Worm (Caenorhabditis elegans) whole organism, late embryonic: Measurements from ENCODE around the gene moc-2.
A peak's percentile ranks its signal among the peaks of the same experiment; 100 is the strongest.

ENCODE experiments used
- K09A11.1 ChIP-seq: sonication (generic microtip); optimal IDR thresholded peaks from 2 replicates; lab custom pipeline; 2017; ENCODE audit warnings: antibody characterized with exemption, mild to moderate bottlenecking, missing genetic modification characterization, missing compliant biosample characterization; ENCODE audit not compliant: insufficient read depth
- T23F11.4 ChIP-seq: fragments of 200-800 bp; sonication (Bioruptor generic); optimal IDR thresholded peaks from 2 replicates; lab custom pipeline; 2018; ENCODE audit warnings: mild to moderate bottlenecking, missing genetic modification characterization, missing compliant biosample characterization
- ahr-1 ChIP-seq: sonication (generic microtip); optimal IDR thresholded peaks from 2 replicates; lab custom pipeline; 2016; ENCODE audit warnings: missing genetic modification characterization, missing compliant biosample characterization
- ama-1 ChIP-seq: fragments of 150-350 bp; optimal IDR thresholded peaks from 2 replicates; lab custom pipeline; 2014
- ceh-2 ChIP-seq: sonication (generic microtip); optimal IDR thresholded peaks from 2 replicates; lab custom pipeline; 2016; ENCODE audit warnings: missing genotype, missing genetic modification characterization, missing compliant biosample characterization
- ceh-22 ChIP-seq: sonication (generic microtip); optimal IDR thresholded peaks from 2 replicates; lab custom pipeline; 2017; ENCODE audit warnings: missing biosample characterization, missing genetic modification characterization
- ceh-24 ChIP-seq: sonication (generic microtip); optimal IDR thresholded peaks from 2 replicates; lab custom pipeline; 2016; ENCODE audit warnings: mild to moderate bottlenecking, missing genetic modification characterization, missing compliant biosample characterization
- ceh-30 ChIP-seq: fragments of 150-350 bp; optimal IDR thresholded peaks from 2 replicates; lab custom pipeline; 2014; ENCODE audit warnings: missing biosample characterization, missing genetic modification characterization
- ceh-31 ChIP-seq: sonication (generic microtip); optimal IDR thresholded peaks from 2 replicates; lab custom pipeline; 2016; ENCODE audit warnings: missing genetic modification characterization, missing compliant biosample characterization
- ceh-45 ChIP-seq: fragments of 200-800 bp; sonication (Bioruptor generic); IDR thresholded peaks from 2 replicates; pipeline ENCODE4 v1.3.6; 2022; ENCODE audit warnings: missing genetic modification reagents, missing genetic modification characterization, missing compliant biosample characterization
- ceh-6 ChIP-seq: fragments of 200-800 bp; sonication (Bioruptor generic); optimal IDR thresholded peaks from 2 replicates; lab custom pipeline; 2018; ENCODE audit warnings: mild to moderate bottlenecking, missing genetic modification characterization, missing compliant biosample characterization
- dve-1 ChIP-seq: sonication (generic microtip); optimal IDR thresholded peaks from 2 replicates; lab custom pipeline; 2017; ENCODE audit warnings: antibody characterized with exemption, mild to moderate bottlenecking, missing genetic modification characterization, missing compliant biosample characterization
- elt-2 ChIP-seq: sonication (generic microtip); optimal IDR thresholded peaks from 2 replicates; lab custom pipeline; 2016; ENCODE audit warnings: missing genetic modification reagents, missing genetic modification characterization, missing compliant biosample characterization
- fkh-10 ChIP-seq: fragments of 150-350 bp; optimal IDR thresholded peaks from 2 replicates; lab custom pipeline; 2014; ENCODE audit warnings: missing biosample characterization, missing genetic modification reagents, missing genetic modification characterization
- hlh-15 ChIP-seq: sonication (generic microtip); optimal IDR thresholded peaks from 2 replicates; lab custom pipeline; 2016; ENCODE audit warnings: missing genetic modification characterization, missing compliant biosample characterization
- hlh-30 ChIP-seq: sonication (generic microtip); optimal IDR thresholded peaks from 2 replicates; lab custom pipeline; 2017; ENCODE audit warnings: antibody characterized with exemption, missing genetic modification characterization, missing compliant biosample characterization; ENCODE audit not compliant: insufficient read depth
- hlh-6 ChIP-seq: sonication (generic microtip); optimal IDR thresholded peaks from 2 replicates; lab custom pipeline; 2016; ENCODE audit warnings: missing genotype, missing genetic modification characterization, missing compliant biosample characterization
- madf-2 ChIP-seq: sonication (generic microtip); optimal IDR thresholded peaks from 2 replicates; lab custom pipeline; 2017; ENCODE audit warnings: missing genetic modification characterization, missing compliant biosample characterization
- nfya-1 ChIP-seq: sonication (generic microtip); optimal IDR thresholded peaks from 2 replicates; lab custom pipeline; 2017; ENCODE audit warnings: missing genetic modification characterization, mild to moderate bottlenecking, missing compliant biosample characterization, antibody characterized with exemption, moderate library complexity
- nhr-11 ChIP-seq: fragments of 150-350 bp; optimal IDR thresholded peaks from 2 replicates; lab custom pipeline; 2014; ENCODE audit warnings: missing biosample characterization, missing genetic modification characterization
- nhr-232 ChIP-seq: sonication (generic microtip); optimal IDR thresholded peaks from 2 replicates; lab custom pipeline; 2016; ENCODE audit warnings: missing genetic modification characterization, missing compliant biosample characterization
- pag-3 ChIP-seq: sonication (generic microtip); optimal IDR thresholded peaks from 2 replicates; lab custom pipeline; 2016; ENCODE audit warnings: missing compliant biosample characterization, missing genetic modification characterization, borderline replicate concordance
- pqm-1 ChIP-seq: sonication (generic microtip); optimal IDR thresholded peaks from 2 replicates; lab custom pipeline; 2016; ENCODE audit warnings: missing genetic modification characterization, missing compliant biosample characterization
- pros-1 ChIP-seq: fragments of 150-350 bp; optimal IDR thresholded peaks from 2 replicates; lab custom pipeline; 2014; ENCODE audit warnings: missing biosample characterization, missing genetic modification reagents, missing genetic modification characterization
- rnt-1 ChIP-seq: sonication (generic microtip); optimal IDR thresholded peaks from 2 replicates; lab custom pipeline; 2016; ENCODE audit warnings: missing genetic modification characterization, missing compliant biosample characterization
- sdc-2 ChIP-seq: sonication (generic microtip); optimal IDR thresholded peaks from 2 replicates; lab custom pipeline; 2016; ENCODE audit warnings: missing genotype, missing genetic modification characterization, missing compliant biosample characterization
- sox-4 ChIP-seq: sonication (generic microtip); optimal IDR thresholded peaks from 2 replicates; lab custom pipeline; 2017; ENCODE audit warnings: mild to moderate bottlenecking, missing genetic modification characterization, inconsistent platforms, missing compliant biosample characterization
- syd-9 ChIP-seq: sonication (generic microtip); optimal IDR thresholded peaks from 2 replicates; lab custom pipeline; 2016; ENCODE audit warnings: mild to moderate bottlenecking, missing genetic modification characterization, moderate library complexity, missing compliant biosample characterization
- tbx-2 ChIP-seq: sonication (generic microtip); optimal IDR thresholded peaks from 2 replicates; lab custom pipeline; 2016; ENCODE audit warnings: missing genetic modification characterization, missing compliant biosample characterization
- unc-55 ChIP-seq: sonication (generic microtip); optimal IDR thresholded peaks from 2 replicates; lab custom pipeline; 2017; ENCODE audit warnings: missing biosample characterization, missing genetic modification reagents, missing genetic modification characterization
- zip-5 ChIP-seq: sonication (generic microtip); optimal IDR thresholded peaks from 2 replicates; lab custom pipeline; 2016; ENCODE audit warnings: missing genetic modification characterization, missing compliant biosample characterization

The moc-2 gene

DNA sequence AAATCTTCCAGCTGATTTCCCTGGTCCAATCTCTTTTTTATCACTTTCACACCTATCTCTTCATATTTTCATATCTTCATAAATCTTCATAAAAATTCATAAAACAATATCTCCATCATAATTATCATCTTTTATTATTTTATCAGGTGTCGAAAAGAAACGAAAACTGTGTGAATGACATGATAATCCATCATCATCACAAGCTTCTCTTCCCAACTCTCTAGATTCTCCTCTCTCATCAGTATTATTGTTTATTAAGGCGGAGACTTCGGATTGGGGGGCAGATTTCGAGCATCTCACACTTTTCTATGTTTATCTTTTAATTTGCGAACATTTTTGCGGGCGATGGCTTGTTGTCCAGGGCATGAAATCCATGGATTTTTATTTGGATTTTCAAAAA, 39.7 kb downstream of the moc-2 start:
- TF ChIP-seq unc-55 (peak; percentile 73), ceh-6 (no peak)

DNA sequence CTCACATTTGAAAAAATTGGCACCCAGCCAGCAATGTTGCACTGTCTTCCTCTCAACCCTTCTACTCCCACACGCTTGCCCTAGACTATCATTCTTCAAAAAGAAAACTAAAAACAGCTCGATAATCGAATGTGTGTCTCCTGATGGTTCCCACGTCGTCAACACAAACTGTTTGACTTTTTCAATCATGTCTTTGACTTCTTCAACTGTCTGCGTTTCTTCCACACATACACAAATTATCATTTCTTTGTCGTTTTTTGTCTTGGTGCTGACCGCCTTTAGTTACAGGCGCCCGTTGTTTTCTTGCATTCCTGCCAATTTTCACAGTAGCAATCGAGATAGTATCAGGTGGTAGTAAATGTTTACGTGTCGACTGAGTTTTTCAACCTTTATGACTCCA, 41.4 kb downstream of the moc-2 start:
- TF ChIP-seq pros-1 (tag; lab: Kevin White, UChicago): no peak
- TF ChIP-seq nhr-11 (tag; lab: Kevin White, UChicago): no peak

DNA sequence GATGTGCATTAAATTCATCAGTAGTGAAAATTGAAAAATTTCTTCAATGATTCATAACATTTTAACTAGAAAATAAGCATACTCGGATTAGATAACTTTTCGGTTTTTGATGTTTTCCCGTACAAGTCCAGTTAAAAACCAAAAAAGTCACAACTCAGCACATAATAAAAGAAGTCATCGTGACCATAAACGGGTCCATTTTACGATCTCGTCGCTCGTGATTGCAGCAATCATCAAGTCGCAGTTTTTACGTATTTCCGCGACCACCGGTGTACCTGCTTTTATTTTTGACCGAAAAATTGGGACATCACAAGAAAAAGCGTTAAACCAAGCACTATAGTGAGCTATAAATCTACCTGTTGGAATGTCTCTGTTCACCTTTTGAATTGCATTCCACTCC, 42.7 kb downstream of the moc-2 start:
- TF ChIP-seq T23F11.4 (GFP tag; lab: Kevin White, UChicago): no peak
- no peak for TF ChIP-seq ahr-1 (tag; lab: Kevin White, UChicago)
- TF ChIP-seq zip-5 (tag; lab: Kevin White, UChicago): no peak
- no peak for TF ChIP-seq dve-1 (tag; lab: Kevin White, UChicago)
- TF ChIP-seq nfya-1: no peak
- no peak for TF ChIP-seq nhr-232 (tag; lab: Kevin White, UChicago)
- no peak for TF ChIP-seq tbx-2 (tag; lab: Kevin White, UChicago)
- no peak for TF ChIP-seq syd-9 (tag; lab: Kevin White, UChicago)
- no peak for TF ChIP-seq fkh-10
- TF ChIP-seq pqm-1 (tag; lab: Kevin White, UChicago): no peak

DNA sequence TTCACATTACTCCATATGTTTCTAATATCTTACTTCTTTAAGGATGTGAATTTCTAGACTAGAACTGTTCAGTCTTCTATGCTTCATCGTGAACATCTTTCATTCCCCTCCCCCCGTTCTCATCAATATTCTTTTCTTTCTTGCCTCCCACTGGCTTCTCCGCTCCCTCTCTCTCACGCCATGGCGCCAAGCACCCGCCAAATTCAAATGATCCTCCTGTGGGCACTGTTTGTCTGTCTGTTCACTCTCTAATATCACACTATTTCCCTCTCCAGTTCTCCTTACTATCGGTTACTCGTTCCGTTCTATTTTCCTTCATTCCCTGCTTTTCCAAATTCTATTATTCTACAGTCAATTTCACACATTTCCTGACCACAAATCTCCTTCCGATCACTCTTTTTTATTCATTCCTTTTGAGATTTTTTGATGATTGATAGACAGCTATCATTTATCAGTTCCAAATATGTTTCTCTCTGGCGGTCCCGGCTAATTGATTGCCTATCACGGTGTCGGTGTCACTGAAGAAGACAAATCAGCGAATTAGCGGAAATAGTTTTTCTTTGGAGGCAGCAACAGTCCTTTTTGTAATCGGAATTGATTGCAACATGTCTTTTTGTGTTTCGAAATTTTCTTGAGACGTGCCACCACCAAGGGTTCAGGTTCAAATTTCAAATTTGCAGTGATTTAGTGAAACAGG, 45.5 kb downstream of the moc-2 start:
- TF ChIP-seq madf-2: no peak
- no peak for TF ChIP-seq rnt-1 (tag; lab: Kevin White, UChicago)
- no peak for TF ChIP-seq unc-55

DNA sequence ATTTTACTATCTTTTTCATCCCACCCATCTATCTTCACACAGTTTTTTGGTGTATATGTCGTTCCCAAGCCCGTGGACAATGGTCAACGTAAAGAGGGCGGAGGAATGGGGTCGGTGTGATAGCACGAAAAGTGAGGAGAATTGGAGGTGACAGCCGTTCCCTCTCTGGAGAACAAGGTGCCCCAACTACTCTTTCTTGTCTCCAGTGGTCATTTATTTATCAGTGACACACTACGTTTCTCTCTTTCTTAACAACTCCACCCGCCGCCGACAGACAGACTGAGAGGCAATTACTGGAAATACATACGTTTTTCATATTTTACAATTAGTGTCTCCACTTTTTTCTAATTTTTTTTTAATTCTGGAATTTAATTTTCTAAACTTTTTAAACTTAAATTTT, 47.1 kb downstream of the moc-2 start:
- TF ChIP-seq elt-2 (tag; lab: Kevin White, UChicago) (peak; percentile 6), hlh-30 (tag; lab: Kevin White, UChicago) (no peak), hlh-6 (tag; lab: Kevin White, UChicago) (no peak), ceh-24 (tag; lab: Kevin White, UChicago) (no peak), ceh-45 (no peak), hlh-15 (tag; lab: Kevin White, UChicago) (no peak), sox-4 (tag; lab: Kevin White, UChicago) (no peak), ceh-31 (no peak), unc-55 (peak; percentile 42)
- TF ChIP-seq, all 69 proteins: peak for 2

DNA sequence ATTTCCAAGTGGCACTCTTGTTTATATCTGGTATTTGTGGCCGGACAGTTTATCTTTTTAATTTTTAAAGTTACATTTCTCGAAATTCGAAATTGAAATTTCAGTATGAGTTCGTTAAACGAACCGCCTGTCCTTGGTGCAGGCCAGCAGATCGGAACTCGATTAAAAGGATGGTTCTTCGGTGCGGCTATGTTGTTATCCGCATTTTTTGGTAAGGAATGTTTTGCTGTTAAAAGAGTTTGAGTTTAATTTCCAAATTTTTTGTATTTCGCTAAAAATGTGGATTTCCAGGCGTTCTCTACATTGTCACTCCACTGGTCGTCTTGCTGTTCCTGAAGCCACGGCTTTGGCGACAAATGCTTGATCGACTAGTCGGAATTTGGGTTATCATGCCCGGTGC, 50.9 kb downstream of the moc-2 start, which contains the start of gene acl-9:
acl-9 (plus strand) TSS at position 105 of the 400 bp plus-strand sequence.
- TF ChIP-seq hlh-15 (tag; lab: Kevin White, UChicago) (no peak), ceh-30 (tag; lab: Kevin White, UChicago) (no peak), zip-5 (tag; lab: Kevin White, UChicago) (no peak), ceh-22 (tag; lab: Kevin White, UChicago) (no peak), pag-3 (tag; lab: Kevin White, UChicago) (no peak), ahr-1 (tag; lab: Kevin White, UChicago) (no peak), ama-1 (lab: Kevin White, UChicago) (no peak), sdc-2 (tag; lab: Kevin White, UChicago) (no peak), ceh-2 (tag; lab: Kevin White, UChicago) (no peak), K09A11.1 (tag; lab: Kevin White, UChicago) (no peak), hlh-30 (tag; lab: Kevin White, UChicago) (no peak)
